Fruit fly (Drosophila melanogaster): Measurements from ENCODE around the gene Ufl1.
A peak's percentile ranks its signal among the peaks of the same experiment; 100 is the strongest.

Ufl1 gene

DNA sequence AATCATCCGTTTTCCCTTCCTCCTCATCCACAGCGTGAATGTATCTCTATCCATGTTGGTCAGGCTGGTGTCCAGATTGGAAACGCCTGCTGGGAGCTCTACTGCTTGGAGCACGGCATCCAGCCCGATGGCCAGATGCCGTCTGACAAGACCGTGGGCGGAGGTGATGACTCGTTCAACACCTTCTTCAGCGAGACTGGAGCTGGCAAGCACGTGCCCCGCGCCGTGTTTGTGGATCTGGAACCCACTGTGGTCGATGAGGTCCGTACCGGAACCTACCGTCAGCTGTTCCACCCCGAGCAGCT is 12.9 kb upstream of the Ufl1 start:
- TF ChIP-seq insv (optimal IDR thresholded peaks at IDR 0.05): no peak

DNA sequence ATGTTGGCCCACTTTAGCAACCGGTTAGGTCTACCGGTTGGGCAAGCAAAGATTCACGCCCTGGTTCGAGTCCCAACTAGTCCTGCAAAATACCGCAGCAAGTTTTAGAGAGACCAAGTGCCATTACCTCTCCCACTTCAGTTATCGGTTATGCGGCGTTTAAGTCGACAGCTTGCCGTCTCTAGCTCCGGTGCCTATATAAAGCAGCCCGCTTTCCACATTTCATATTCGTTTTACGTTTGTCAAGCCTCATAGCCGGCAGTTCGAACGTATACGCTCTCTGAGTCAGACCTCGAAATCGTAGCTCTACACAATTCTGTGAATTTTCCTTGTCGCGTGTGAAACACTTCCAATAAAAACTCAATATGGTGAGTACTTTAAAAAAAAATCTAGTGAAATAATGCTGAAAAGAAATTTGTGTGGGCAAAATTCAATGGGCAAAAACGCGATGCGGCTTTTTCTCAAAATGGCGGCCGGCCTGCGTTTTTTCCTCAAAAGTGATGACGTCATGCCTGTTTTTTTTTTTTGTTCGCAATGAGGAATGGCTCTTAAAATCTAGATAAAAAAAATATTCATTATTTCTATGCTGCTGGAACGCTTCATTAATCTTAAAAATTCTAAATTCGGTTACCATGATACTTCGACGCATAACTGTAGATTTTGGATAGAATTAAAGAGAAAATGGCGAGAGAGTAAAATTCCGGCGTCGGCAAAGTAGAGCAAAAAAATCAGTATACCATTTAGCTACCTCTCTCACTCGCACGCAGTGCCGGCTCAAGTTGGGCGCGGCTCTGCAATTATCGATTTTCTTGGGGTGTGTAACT is 12.3 kb upstream of the Ufl1 start, which contains the start of gene alphaTub84B:
TSS of gene alphaTub84B (plus strand) at position 223 of the 824 bp plus-strand sequence.
- no peak for TF ChIP-seq h (optimal IDR thresholded peaks at IDR 0.05)

DNA sequence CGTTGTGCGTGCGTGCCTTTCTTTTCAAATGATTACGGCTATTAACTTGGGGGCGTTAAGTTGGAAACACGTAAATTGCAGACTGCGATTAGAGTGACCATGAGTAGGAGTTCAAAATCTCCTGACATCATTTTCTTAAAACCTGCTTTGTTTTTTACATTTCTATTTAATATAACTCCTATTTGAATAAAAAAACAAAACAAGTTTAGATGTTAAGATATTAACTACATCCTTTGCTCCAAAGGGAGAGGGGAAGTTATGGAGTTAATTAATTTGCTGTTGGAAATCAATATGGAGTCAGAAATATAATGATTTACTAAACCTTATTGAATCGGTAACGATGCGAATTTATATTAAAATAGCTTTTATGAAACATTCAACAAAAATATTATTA is 11.7 kb upstream of the Ufl1 start, which contains the start of gene Tailor:
TSS of gene Tailor (minus strand) at position 101 of the 394 bp plus-strand sequence.
- TF ChIP-seq h (optimal IDR thresholded peaks at IDR 0.05) (no peak), insv (optimal IDR thresholded peaks at IDR 0.05) (no peak)

DNA sequence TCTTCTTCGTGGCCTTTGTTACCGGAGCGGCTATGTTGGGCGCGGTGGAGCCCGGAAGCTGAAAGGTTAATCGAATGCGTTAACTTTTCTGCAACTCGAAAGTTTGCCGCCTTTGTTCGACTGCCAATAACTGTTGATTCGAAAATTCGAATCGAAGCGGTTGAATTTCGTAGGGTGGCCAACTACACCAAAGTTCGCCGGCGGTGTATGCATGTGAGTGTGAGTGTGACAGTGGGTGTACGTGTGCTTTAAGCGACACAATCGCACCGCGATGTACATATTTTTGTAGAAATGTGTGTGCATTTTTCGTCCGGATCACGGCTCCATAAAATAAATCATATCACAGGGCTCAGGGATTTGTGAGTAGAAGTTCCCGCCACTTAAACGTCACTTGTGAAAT is 11.2 kb upstream of the Ufl1 start:
- TF ChIP-seq ttk (optimal IDR thresholded peaks at IDR 0.05): no peak
- TF ChIP-seq Sin3A (optimal IDR thresholded peaks at IDR 0.05): no peak
- no peak for TF ChIP-seq Myc (optimal IDR thresholded peaks at IDR 0.05)

DNA sequence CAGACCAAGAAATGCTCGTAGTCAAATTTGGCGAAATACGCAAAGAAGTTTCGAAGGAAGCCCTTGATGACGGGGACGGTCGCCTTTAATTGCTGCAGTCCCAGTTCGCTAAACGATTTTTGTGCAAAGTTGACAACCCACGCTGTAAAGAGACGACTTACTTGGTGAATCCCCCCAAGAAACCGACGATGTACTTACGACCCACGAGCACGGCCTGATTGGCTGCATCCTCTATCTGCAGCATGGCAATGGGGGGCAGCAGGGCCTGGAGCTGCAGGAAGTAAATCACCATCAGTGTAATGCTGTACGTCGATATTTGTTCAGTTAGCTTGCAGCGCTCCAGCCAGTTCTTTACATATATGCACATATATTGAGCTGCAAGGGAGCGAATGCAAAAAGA is 9.5 kb upstream of the Ufl1 start:
- TF ChIP-seq psq (optimal IDR thresholded peaks at IDR 0.05) (no peak), ttk (optimal IDR thresholded peaks at IDR 0.05) (no peak), insv (optimal IDR thresholded peaks at IDR 0.05) (no peak), h (optimal IDR thresholded peaks at IDR 0.05) (no peak), Myc (optimal IDR thresholded peaks at IDR 0.05) (no peak), Sin3A (optimal IDR thresholded peaks at IDR 0.05) (no peak)

DNA sequence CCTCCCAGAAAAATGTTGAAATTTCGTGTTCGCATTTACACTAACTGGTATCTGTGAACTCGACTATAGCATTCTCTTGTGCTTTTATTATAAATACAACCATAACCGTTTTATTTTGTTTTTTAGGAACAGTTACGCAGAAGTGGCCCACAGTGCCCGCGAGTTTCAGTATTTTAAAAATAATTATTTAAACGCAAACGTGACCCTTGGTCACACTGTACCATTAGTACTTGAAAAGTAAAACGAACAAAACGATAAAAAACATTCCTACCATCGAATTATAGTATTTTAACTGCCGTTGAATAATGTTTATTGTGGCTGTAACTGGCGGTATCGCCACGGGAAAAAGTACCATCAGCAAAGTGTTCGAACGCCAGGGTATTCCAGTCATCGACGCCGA is 7.7 kb upstream of the Ufl1 start, which contains the start of gene Dpck:
TSS of gene Dpck (plus strand) at position 211 of the 400 bp plus-strand sequence.
- TF ChIP-seq h (optimal IDR thresholded peaks at IDR 0.05) (no peak), ttk (optimal IDR thresholded peaks at IDR 0.05) (no peak), insv (optimal IDR thresholded peaks at IDR 0.05) (no peak), Sin3A (optimal IDR thresholded peaks at IDR 0.05) (no peak), psq (optimal IDR thresholded peaks at IDR 0.05) (no peak), Myc (optimal IDR thresholded peaks at IDR 0.05) (no peak)

DNA sequence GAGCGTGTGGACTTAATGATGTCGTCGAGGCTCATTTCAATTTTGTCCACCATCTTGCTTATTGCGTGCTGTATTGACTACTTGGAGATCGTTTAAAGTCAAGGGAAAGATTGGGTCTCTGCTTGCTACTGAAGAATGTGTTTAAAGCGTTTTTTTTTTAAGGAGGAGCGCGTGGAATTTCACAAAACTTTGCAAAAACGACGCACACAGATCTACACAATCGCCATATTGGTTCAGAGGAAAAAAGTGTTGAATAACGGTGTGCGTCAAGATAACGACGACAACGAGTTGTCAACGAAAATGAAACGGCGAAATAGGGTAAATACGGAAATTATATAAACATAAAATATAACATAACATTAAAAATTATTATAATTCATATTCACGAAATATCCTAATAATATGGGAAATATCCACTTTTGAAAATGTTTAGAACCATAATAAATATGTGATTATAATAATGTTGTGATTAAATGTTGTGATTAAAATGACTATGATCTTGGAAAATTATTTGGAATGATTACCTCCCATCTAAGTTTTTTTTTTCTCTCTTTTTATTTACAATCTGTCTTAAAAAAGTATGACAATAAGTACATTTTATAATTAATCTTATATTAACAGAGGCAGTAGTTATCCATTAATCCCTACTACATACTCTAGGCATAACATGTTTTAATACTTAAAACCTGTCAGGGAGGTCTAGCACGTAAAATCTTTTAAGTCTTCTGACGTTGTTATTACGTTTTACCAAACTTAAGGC is 6.1 kb upstream of the Ufl1 start, which contains the start of gene Ref1:
TSS of gene Ref1 (minus strand) at position 231 of the 760 bp plus-strand sequence.
- no peak for TF ChIP-seq insv (optimal IDR thresholded peaks at IDR 0.05)
- no peak for TF ChIP-seq Sin3A (optimal IDR thresholded peaks at IDR 0.05)
- TF ChIP-seq psq (optimal IDR thresholded peaks at IDR 0.05): no peak
- TF ChIP-seq h (optimal IDR thresholded peaks at IDR 0.05): no peak
- no peak for TF ChIP-seq ttk (optimal IDR thresholded peaks at IDR 0.05)
- TF ChIP-seq Myc (optimal IDR thresholded peaks at IDR 0.05): no peak

DNA sequence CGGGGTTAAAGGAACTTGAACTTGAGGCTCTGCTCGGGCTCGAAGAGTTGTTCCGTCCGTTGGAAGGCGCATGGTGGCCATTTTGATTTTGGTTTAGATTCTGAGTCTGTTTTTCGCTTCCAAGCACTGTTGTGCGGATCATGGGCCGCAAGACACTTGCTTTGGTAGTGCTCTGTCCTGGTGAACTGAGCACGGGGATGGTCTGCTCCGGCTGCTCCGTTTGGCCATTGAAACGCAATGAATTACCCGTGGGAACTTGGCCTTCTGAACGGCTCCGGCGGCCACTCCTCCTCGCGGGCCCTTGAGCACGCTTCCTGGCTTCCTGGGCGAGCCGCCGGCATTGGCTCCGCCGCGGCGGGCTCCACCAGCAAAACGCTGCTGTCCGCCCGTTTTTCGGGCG is 5.5 kb upstream of the Ufl1 start:
- TF ChIP-seq h (optimal IDR thresholded peaks at IDR 0.05) (no peak), ttk (optimal IDR thresholded peaks at IDR 0.05) (no peak), Myc (optimal IDR thresholded peaks at IDR 0.05) (no peak), psq (optimal IDR thresholded peaks at IDR 0.05) (no peak), Sin3A (optimal IDR thresholded peaks at IDR 0.05) (no peak), insv (optimal IDR thresholded peaks at IDR 0.05) (no peak)

DNA sequence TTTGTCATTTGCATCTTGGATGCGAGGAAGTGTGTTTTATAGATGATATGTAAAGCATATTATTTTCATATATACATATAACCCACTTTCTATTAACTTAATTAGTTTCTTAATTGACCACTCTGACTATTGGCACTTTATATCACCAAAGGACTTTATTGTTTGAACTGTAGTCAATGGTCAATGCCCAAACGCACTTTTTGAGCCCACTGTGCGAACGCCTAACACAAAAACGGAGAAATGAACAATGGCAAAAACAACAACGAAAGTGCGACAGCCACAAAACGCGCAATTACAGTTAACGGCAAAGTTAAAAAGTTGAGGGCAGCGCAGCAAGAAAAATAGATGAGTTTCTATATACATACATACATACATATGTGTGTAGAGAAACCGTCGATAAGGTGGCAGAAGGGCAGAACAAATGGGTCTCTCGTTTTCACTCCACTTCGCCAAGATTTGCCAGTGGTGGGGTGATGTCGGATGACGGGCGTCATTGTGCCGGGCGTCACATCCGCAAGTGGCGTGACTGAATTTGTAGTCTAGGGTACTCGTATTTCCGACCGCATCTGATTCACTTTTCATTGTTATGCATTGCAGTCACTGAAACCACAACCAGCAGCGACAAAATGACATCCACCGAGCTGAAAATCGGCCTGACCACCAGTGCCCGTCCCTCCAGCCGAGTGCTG is 2.2 kb upstream of the Ufl1 start:
- TF ChIP-seq Myc (optimal IDR thresholded peaks at IDR 0.05) (no peak), psq (optimal IDR thresholded peaks at IDR 0.05) (no peak), h (optimal IDR thresholded peaks at IDR 0.05) (no peak), ttk (optimal IDR thresholded peaks at IDR 0.05) (no peak), insv (optimal IDR thresholded peaks at IDR 0.05) (no peak), Sin3A (optimal IDR thresholded peaks at IDR 0.05) (no peak)

DNA sequence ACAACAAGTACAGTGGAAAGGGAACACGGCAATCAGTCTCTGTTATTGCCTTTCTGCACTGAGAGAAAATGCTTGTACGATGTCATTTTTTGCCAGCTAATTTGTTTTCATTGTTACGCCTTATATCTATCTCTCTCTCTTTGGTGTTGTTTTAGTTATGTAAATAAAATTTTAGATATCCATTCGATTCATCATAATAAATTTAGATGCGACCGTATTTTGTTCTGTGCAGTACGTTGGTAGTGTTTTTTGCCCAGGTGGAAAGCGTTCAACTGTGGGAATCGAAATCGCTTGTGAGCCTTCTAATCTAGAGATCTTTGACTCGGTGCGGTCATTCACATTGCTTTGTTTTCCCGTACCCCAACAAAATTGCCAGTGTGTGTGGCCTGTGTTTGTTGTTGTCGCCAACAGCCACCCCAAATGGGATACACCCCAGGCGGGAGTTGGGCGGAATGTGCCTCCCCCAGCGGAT is 1.5 kb upstream of the Ufl1 start:
- no peak for TF ChIP-seq Sin3A (optimal IDR thresholded peaks at IDR 0.05)
- no peak for TF ChIP-seq psq (optimal IDR thresholded peaks at IDR 0.05)
- TF ChIP-seq h (optimal IDR thresholded peaks at IDR 0.05): no peak
- TF ChIP-seq ttk (optimal IDR thresholded peaks at IDR 0.05): peak; percentile 55
- TF ChIP-seq insv (optimal IDR thresholded peaks at IDR 0.05): no peak

DNA sequence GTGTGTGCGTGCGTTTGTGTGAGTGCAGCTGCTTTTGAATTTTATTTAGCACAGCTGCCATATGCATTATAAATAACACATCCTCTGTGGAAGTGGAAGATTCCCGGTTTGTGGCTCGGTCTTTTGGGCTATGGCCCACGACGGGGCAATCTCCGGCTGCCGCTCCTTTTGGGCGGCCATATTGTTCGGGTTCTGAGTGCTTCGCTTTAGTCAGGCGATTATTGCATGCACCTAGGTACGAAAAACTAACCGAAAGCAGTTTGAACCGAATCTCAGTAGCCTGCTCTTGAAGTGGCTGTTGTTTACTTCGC is 818 bp upstream of the Ufl1 start:
- TF ChIP-seq insv (optimal IDR thresholded peaks at IDR 0.05) (no peak), h (optimal IDR thresholded peaks at IDR 0.05) (no peak), Myc (optimal IDR thresholded peaks at IDR 0.05) (no peak), psq (optimal IDR thresholded peaks at IDR 0.05) (no peak), ttk (optimal IDR thresholded peaks at IDR 0.05) (no peak), Sin3A (optimal IDR thresholded peaks at IDR 0.05) (no peak)

DNA sequence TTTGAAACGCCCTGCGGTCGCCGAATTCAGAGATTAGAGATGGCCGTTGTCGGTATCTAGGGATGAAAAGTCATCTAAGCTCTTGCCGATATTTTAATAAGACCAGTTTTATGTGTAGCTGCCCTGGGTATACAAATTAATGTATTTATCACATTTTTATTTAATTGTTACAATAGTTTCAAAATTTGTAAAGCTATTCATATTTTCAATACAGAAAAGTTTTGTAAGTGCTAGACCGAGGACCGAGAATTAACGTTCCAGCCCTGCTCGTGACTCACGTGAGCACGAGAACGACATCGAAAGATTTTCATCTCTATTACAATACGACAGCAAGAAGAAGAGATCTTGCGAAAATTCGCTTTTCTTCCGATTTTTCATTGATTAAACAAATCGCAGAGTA is 7.2 kb downstream of the Ufl1 start, which contains the start of the genes CG1105 and CG1965:
TSS of gene CG1105 (minus strand) at position 45 of the 400 bp plus-strand sequence.
TSS of gene CG1965 (plus strand) at position 310 of the 400 bp plus-strand sequence.
- TF ChIP-seq ttk (optimal IDR thresholded peaks at IDR 0.05): no peak
- no peak for TF ChIP-seq insv (optimal IDR thresholded peaks at IDR 0.05)
- TF ChIP-seq psq (optimal IDR thresholded peaks at IDR 0.05): no peak
- no peak for TF ChIP-seq Sin3A (optimal IDR thresholded peaks at IDR 0.05)
- TF ChIP-seq Myc (optimal IDR thresholded peaks at IDR 0.05): no peak
- no peak for TF ChIP-seq h (optimal IDR thresholded peaks at IDR 0.05)

Data from Kc167 (cell line).